Fruit fly (Drosophila melanogaster) whole organism, embryonic: ENCODE data around the gene D12.

Source experiments
- BEAF-32 ChIP-seq: fragments of 200-800 bp; sonication (Bioruptor generic); optimal IDR thresholded peaks from 3 replicates; lab custom pipeline; 2017; ENCODE audit warnings: missing biosample characterization, missing genetic modification characterization, mild to moderate bottlenecking, moderate library complexity, missing genetic modification reagents
- Bgb ChIP-seq: fragments of 200-800 bp; sonication (Bioruptor generic); IDR thresholded peaks from 2 replicates; pipeline ENCODE4 v1.3.6; 2022; ENCODE audit warnings: missing biosample characterization, missing genetic modification characterization; ENCODE audit not compliant: partially characterized antibody
- CG10462 ChIP-seq: fragments of 200-800 bp; sonication (Bioruptor generic); optimal IDR thresholded peaks from 2 replicates; lab custom pipeline; 2016; ENCODE audit warnings: missing biosample characterization, missing genetic modification characterization
- CG12071 ChIP-seq: fragments of 200-800 bp; sonication (Bioruptor generic); optimal IDR thresholded peaks from 3 replicates; lab custom pipeline; 2018; ENCODE audit warnings: missing biosample characterization, mild to moderate bottlenecking, missing genetic modification characterization
- CG12155 ChIP-seq: fragments of 200-800 bp; sonication (Bioruptor generic); optimal IDR thresholded peaks from 3 replicates; lab custom pipeline; 2016; ENCODE audit warnings: missing biosample characterization, missing genetic modification characterization
- CG13624 ChIP-seq: fragments of 200-800 bp; sonication (Bioruptor generic); optimal IDR thresholded peaks from 2 replicates; lab custom pipeline; 2016; ENCODE audit warnings: missing biosample characterization, missing genetic modification characterization
- CG14441 ChIP-seq: fragments of 200-800 bp; sonication (Bioruptor generic); IDR thresholded peaks from 2 replicates; pipeline ENCODE4 v1.3.6; 2022; ENCODE audit warnings: missing biosample characterization, missing genetic modification characterization
- CG15479 ChIP-seq: fragments of 200-800 bp; sonication (Bioruptor generic); optimal IDR thresholded peaks from 3 replicates; lab custom pipeline; 2019; ENCODE audit warnings: missing biosample characterization, mild to moderate bottlenecking, missing genetic modification characterization, moderate library complexity
- CG15514 ChIP-seq: fragments of 200-800 bp; sonication (Bioruptor generic); optimal IDR thresholded peaks from 3 replicates; lab custom pipeline; 2017; ENCODE audit warnings: missing biosample characterization, missing genetic modification characterization, mild to moderate bottlenecking, moderate library complexity, missing genetic modification reagents
- CG2116 ChIP-seq: fragments of 200-800 bp; sonication (Bioruptor generic); optimal IDR thresholded peaks from 3 replicates; lab custom pipeline; 2018; ENCODE audit warnings: missing biosample characterization, mild to moderate bottlenecking, missing genetic modification characterization
- CG3065 ChIP-seq: fragments of 200-800 bp; sonication (Bioruptor generic); optimal IDR thresholded peaks from 2 replicates; lab custom pipeline; 2016; ENCODE audit warnings: missing biosample characterization, missing genetic modification characterization
- CG31224 ChIP-seq: fragments of 200-800 bp; sonication (Bioruptor generic); IDR thresholded peaks from 2 replicates; pipeline ENCODE4 v1.3.6; 2022; ENCODE audit warnings: missing biosample characterization, missing genetic modification characterization
- CG3281 ChIP-seq: fragments of 200-800 bp; sonication (Bioruptor generic); optimal IDR thresholded peaks from 3 replicates; lab custom pipeline; 2017; ENCODE audit warnings: missing biosample characterization, mild to moderate bottlenecking, missing genetic modification characterization
- CG42726 ChIP-seq: fragments of 200-800 bp; sonication (Bioruptor generic); IDR thresholded peaks from 2 replicates; pipeline ENCODE4 v1.3.6; 2022; ENCODE audit warnings: missing biosample characterization, missing genetic modification characterization; ENCODE audit not compliant: partially characterized antibody
- CG5180 ChIP-seq: fragments of 200-800 bp; sonication (Bioruptor generic); optimal IDR thresholded peaks from 3 replicates; lab custom pipeline; 2017; ENCODE audit warnings: missing biosample characterization, missing genetic modification characterization, mild to moderate bottlenecking, moderate library complexity, missing genetic modification reagents
- CG6654 ChIP-seq: fragments of 200-800 bp; sonication (Bioruptor generic); optimal IDR thresholded peaks from 2 replicates; lab custom pipeline; 2017; ENCODE audit warnings: missing biosample characterization, mild to moderate bottlenecking, missing genetic modification characterization
- CG6689 ChIP-seq: fragments of 200-800 bp; sonication (Bioruptor generic); IDR thresholded peaks from 2 replicates; pipeline ENCODE4 v1.3.6; 2022; ENCODE audit warnings: missing biosample characterization, missing genetic modification characterization
- CG9932 ChIP-seq: fragments of 200-800 bp; sonication (Bioruptor generic); IDR thresholded peaks from 2 replicates; pipeline ENCODE4 v1.3.6; 2022; ENCODE audit warnings: missing biosample characterization, missing genetic modification characterization
- D ChIP-seq, 2 experiments: fragments of 200-800 bp in 1 of 2; fragments of >200 bp in 1 of 2; sonication (Bioruptor generic) in 1 of 2; optimal IDR thresholded peaks; 2 replicates in 1 of 2; 3 replicates in 1 of 2; lab custom pipeline; 2017; ENCODE audit warnings: mild to moderate bottlenecking in 1 of 2, missing biosample characterization in 1 of 2, missing genetic modification characterization in 1 of 2, missing genetic modification reagents in 1 of 2
- Dip3 ChIP-seq: fragments of 200-800 bp; sonication (Bioruptor generic); optimal IDR thresholded peaks from 3 replicates; lab custom pipeline; 2016; ENCODE audit warnings: missing biosample characterization, missing genetic modification characterization
- Dref ChIP-seq: fragments of 200-800 bp; sonication (Bioruptor generic); IDR thresholded peaks from 2 replicates; pipeline ENCODE4 v1.3.6; 2022; ENCODE audit warnings: missing biosample characterization, missing genetic modification characterization
- HLH3B ChIP-seq: fragments of 200-800 bp; sonication (Bioruptor generic); IDR thresholded peaks from 2 replicates; pipeline ENCODE4 v1.3.6; 2022; ENCODE audit warnings: missing biosample characterization, missing genetic modification characterization
- HmgZ ChIP-seq: fragments of 200-800 bp; sonication (Bioruptor generic); optimal IDR thresholded peaks from 2 replicates; lab custom pipeline; 2018; ENCODE audit warnings: missing biosample characterization, mild to moderate bottlenecking, missing genetic modification characterization
- MESR4 ChIP-seq: fragments of 200-800 bp; sonication (Bioruptor generic); optimal IDR thresholded peaks from 2 replicates; lab custom pipeline; 2018; ENCODE audit warnings: missing biosample characterization, mild to moderate bottlenecking, missing genetic modification characterization, moderate library complexity
- Pdp1 ChIP-seq, 2 experiments: fragments of 200-800 bp; sonication (Bioruptor generic); optimal IDR thresholded peaks; 3 replicates each; lab custom pipeline; 2016; ENCODE audit warnings: missing biosample characterization in 2 of 2, missing genetic modification characterization in 2 of 2, mild to moderate bottlenecking in 1 of 2, moderate library complexity in 1 of 2
- Sin3A ChIP-seq: fragments of >200 bp; optimal IDR thresholded peaks from 2 replicates; lab custom pipeline; 2018
- Sox102F ChIP-seq: fragments of 200-800 bp; sonication (Bioruptor generic); optimal IDR thresholded peaks from 2 replicates; lab custom pipeline; 2018; ENCODE audit warnings: missing biosample characterization, mild to moderate bottlenecking, missing genetic modification characterization, moderate library complexity
- Trl ChIP-seq, 3 experiments: fragments of >200 bp in 2 of 3; fragments of 200-800 bp in 1 of 3; sonication (Bioruptor generic) in 1 of 3; optimal IDR thresholded peaks; 2 replicates in 1 of 3; 3 replicates in 2 of 3; lab custom pipeline; 2016 to 2017; ENCODE audit warnings: missing biosample characterization in 1 of 3, missing genetic modification characterization in 1 of 3
- Usf ChIP-seq: fragments of 200-800 bp; sonication (Bioruptor generic); optimal IDR thresholded peaks from 2 replicates; lab custom pipeline; 2017; ENCODE audit warnings: missing genotype, missing biosample characterization, missing genetic modification characterization
- ara ChIP-seq: fragments of 200-800 bp; sonication (Bioruptor generic); IDR thresholded peaks from 2 replicates; pipeline ENCODE4 v1.3.6; 2022; ENCODE audit warnings: missing biosample characterization, missing genetic modification characterization
- ato ChIP-seq: fragments of 200-800 bp; sonication (Bioruptor generic); IDR thresholded peaks from 2 replicates; pipeline ENCODE4 v1.3.6; 2022; ENCODE audit warnings: missing biosample characterization, missing genetic modification characterization; ENCODE audit not compliant: partially characterized antibody
- btn ChIP-seq: fragments of 200-800 bp; sonication (Bioruptor generic); optimal IDR thresholded peaks from 2 replicates; lab custom pipeline; 2016; ENCODE audit warnings: missing biosample characterization, missing genetic modification characterization
- caup ChIP-seq: fragments of 200-800 bp; sonication (Bioruptor generic); optimal IDR thresholded peaks from 3 replicates; lab custom pipeline; 2017; ENCODE audit warnings: missing biosample characterization, mild to moderate bottlenecking, missing genetic modification characterization, moderate library complexity; ENCODE audit not compliant: severe bottlenecking
- cwo ChIP-seq: fragments of 200-800 bp; sonication (Bioruptor generic); optimal IDR thresholded peaks from 3 replicates; lab custom pipeline; 2017; ENCODE audit warnings: missing biosample characterization, missing genetic modification characterization, mild to moderate bottlenecking, moderate library complexity, missing genetic modification reagents
- fd3F ChIP-seq: fragments of 200-800 bp; sonication (Bioruptor generic); optimal IDR thresholded peaks from 2 replicates; lab custom pipeline; 2018; ENCODE audit warnings: missing biosample characterization, mild to moderate bottlenecking, missing genetic modification characterization, moderate library complexity
- fru ChIP-seq: fragments of >200 bp; optimal IDR thresholded peaks from 2 replicates; lab custom pipeline; 2017
- ftz-f1 ChIP-seq: fragments of 200-800 bp; sonication (Bioruptor generic); optimal IDR thresholded peaks from 2 replicates; lab custom pipeline; 2016; ENCODE audit warnings: missing biosample characterization, missing genetic modification characterization
- gce ChIP-seq: fragments of 200-800 bp; sonication (Bioruptor generic); IDR thresholded peaks from 3 replicates; pipeline ENCODE4 v1.3.6; 2022; ENCODE audit warnings: missing biosample characterization, missing genetic modification characterization
- jumu ChIP-seq: fragments of 200-800 bp; sonication (Bioruptor generic); optimal IDR thresholded peaks from 3 replicates; lab custom pipeline; 2016; ENCODE audit warnings: missing biosample characterization, missing genetic modification characterization
- lilli ChIP-seq: fragments of 200-800 bp; sonication (Bioruptor generic); optimal IDR thresholded peaks from 3 replicates; lab custom pipeline; 2016; ENCODE audit warnings: missing biosample characterization, missing genetic modification characterization
- mld ChIP-seq: fragments of 200-800 bp; sonication (Bioruptor generic); IDR thresholded peaks from 3 replicates; pipeline ENCODE4 v1.3.6; 2022; ENCODE audit warnings: missing biosample characterization, missing genetic modification characterization; ENCODE audit not compliant: partially characterized antibody
- nau ChIP-seq: fragments of 200-800 bp; sonication (Bioruptor generic); optimal IDR thresholded peaks from 3 replicates; lab custom pipeline; 2017; ENCODE audit warnings: missing biosample characterization, mild to moderate bottlenecking, missing genetic modification characterization, missing genetic modification reagents
- pros ChIP-seq: fragments of 200-800 bp; sonication (Bioruptor generic); optimal IDR thresholded peaks from 3 replicates; lab custom pipeline; 2019; ENCODE audit warnings: missing biosample characterization, mild to moderate bottlenecking, missing genetic modification characterization, moderate library complexity
- sens ChIP-seq: fragments of 200-800 bp; sonication (Bioruptor generic); peaks from one replicate; lab custom pipeline; 2016; ENCODE audit warnings: missing biosample characterization, missing genetic modification characterization
- sisA ChIP-seq: fragments of 200-800 bp; sonication (Bioruptor generic); IDR thresholded peaks from 2 replicates; pipeline ENCODE4 v1.3.6; 2022; ENCODE audit warnings: missing biosample characterization, missing genetic modification characterization
- trh ChIP-seq: fragments of 200-800 bp; sonication (Bioruptor generic); optimal IDR thresholded peaks from 2 replicates; lab custom pipeline; 2016; ENCODE audit warnings: missing biosample characterization, missing genetic modification characterization
- twi ChIP-seq: fragments of 200-800 bp; optimal IDR thresholded peaks from 2 replicates; lab custom pipeline; 2019; ENCODE audit warnings: missing biosample characterization, mild to moderate bottlenecking, missing genetic modification characterization, moderate library complexity
- usp ChIP-seq: fragments of >200 bp; optimal IDR thresholded peaks from 2 replicates; lab custom pipeline; 2017; ENCODE audit warnings: missing biosample characterization, missing genetic modification characterization
- wdn ChIP-seq: fragments of 200-800 bp; sonication (Bioruptor generic); IDR thresholded peaks from 2 replicates; pipeline ENCODE4 v1.3.6; 2022; ENCODE audit warnings: missing biosample characterization, missing genetic modification characterization
- zen ChIP-seq: fragments of 200-800 bp; sonication (Bioruptor generic); optimal IDR thresholded peaks from 3 replicates; lab custom pipeline; 2018; ENCODE audit warnings: missing biosample characterization, mild to moderate bottlenecking, missing genetic modification characterization, moderate library complexity
- zfh2 ChIP-seq: fragments of 200-800 bp; sonication (Bioruptor generic); optimal IDR thresholded peaks from 2 replicates; lab custom pipeline; 2016; ENCODE audit warnings: missing biosample characterization, missing genetic modification characterization

The D12 gene

dm6 chr2L:8478379-8478778 lies 41.2 kb upstream of the D12 start (continued):
- TF ChIP-seq D (optimal IDR thresholded peaks at IDR 0.05; lab: Kevin White, UChicago) (peak; percentile 15), D (GFP tag; optimal IDR thresholded peaks at IDR 0.05; lab: Kevin White, UChicago) (no peak), jumu (no peak), Usf (GFP tag; lab: Kevin White, UChicago) (no peak), trh (no peak), wdn (GFP tag; lab: Robert Waterston, UW) (no peak), fru (lab: Kevin White, UChicago) (no peak), mld (GFP tag; lab: Robert Waterston, UW) (0 out of 3 replicates have a peak, but pooled peaks have one; percentile 45), Dip3 (GFP tag; lab: Kevin White, UChicago) (no peak), CG15514 (no peak), CG3281 (GFP tag; lab: Kevin White, UChicago) (no peak), MESR4 (GFP tag; lab: Kevin White, UChicago) (no peak), Dref (GFP tag; lab: Robert Waterston, UW) (no peak), btn (GFP tag; lab: Kevin White, UChicago) (no peak), lilli (GFP tag; lab: Kevin White, UChicago) (no peak), twi (tag; lab: Kevin White, UChicago) (no peak), ara (no peak), Sin3A (no peak), CG14441 (GFP tag; lab: Robert Waterston, UW) (no peak), HmgZ (no peak), CG5180 (GFP tag; lab: Kevin White, UChicago) (no peak), BEAF-32 (GFP tag; lab: Kevin White, UChicago) (peak; percentile 14), pros (GFP tag; lab: Kevin White, UChicago) (peak; percentile 71), CG42726 (GFP tag; lab: Robert Waterston, UW) (no peak), fd3F (no peak), CG12155 (peak; percentile 13), Bgb (GFP tag; lab: Robert Waterston, UW) (peak; percentile 9; the same call in 1 of the 2 replicates), gce (GFP tag; lab: Robert Waterston, UW) (no peak), CG6654 (GFP tag; lab: Kevin White, UChicago) (no peak), CG12071 (GFP tag; lab: Kevin White, UChicago) (no peak), zen (tag; lab: Kevin White, UChicago) (peak; percentile 42), Pdp1 (GFP tag; optimal IDR thresholded peaks at IDR 0.05; lab: Kevin White, UChicago) (no peak), CG2116 (GFP tag; lab: Kevin White, UChicago) (no peak), nau (GFP tag; lab: Kevin White, UChicago) (no peak), Sox102F (GFP tag; lab: Kevin White, UChicago) (no peak), sens (GFP tag; lab: Kevin White, UChicago) (peak; percentile 9), cwo (GFP tag; lab: Kevin White, UChicago) (peak; percentile 51), usp (GFP tag; lab: Kevin White, UChicago) (no peak), CG15479 (peak; percentile 69), HLH3B (GFP tag; lab: Robert Waterston, UW) (no peak), ftz-f1 (GFP tag; lab: Kevin White, UChicago) (no peak), ato (GFP tag; lab: Robert Waterston, UW) (no peak), CG31224 (GFP tag; lab: Robert Waterston, UW) (no peak), Trl (optimal IDR thresholded peaks at IDR 0.05; lab: Kevin White, UChicago) (peak; percentile 43 to 69), Trl (GFP tag; optimal IDR thresholded peaks at IDR 0.05; lab: Kevin White, UChicago) (no peak), CG13624 (GFP tag; lab: Kevin White, UChicago) (no peak), zfh2 (GFP tag; lab: Kevin White, UChicago) (no peak), sisA (GFP tag; lab: Robert Waterston, UW) (no peak), CG6689 (GFP tag; lab: Robert Waterston, UW) (no peak), CG3065 (no peak), caup (GFP tag; lab: Kevin White, UChicago) (no peak), CG9932 (no peak), CG10462 (GFP tag; lab: Kevin White, UChicago) (no peak)
